Fruit fly (Drosophila melanogaster): Measurements from ENCODE around the gene AsnS.

The AsnS gene

DNA sequence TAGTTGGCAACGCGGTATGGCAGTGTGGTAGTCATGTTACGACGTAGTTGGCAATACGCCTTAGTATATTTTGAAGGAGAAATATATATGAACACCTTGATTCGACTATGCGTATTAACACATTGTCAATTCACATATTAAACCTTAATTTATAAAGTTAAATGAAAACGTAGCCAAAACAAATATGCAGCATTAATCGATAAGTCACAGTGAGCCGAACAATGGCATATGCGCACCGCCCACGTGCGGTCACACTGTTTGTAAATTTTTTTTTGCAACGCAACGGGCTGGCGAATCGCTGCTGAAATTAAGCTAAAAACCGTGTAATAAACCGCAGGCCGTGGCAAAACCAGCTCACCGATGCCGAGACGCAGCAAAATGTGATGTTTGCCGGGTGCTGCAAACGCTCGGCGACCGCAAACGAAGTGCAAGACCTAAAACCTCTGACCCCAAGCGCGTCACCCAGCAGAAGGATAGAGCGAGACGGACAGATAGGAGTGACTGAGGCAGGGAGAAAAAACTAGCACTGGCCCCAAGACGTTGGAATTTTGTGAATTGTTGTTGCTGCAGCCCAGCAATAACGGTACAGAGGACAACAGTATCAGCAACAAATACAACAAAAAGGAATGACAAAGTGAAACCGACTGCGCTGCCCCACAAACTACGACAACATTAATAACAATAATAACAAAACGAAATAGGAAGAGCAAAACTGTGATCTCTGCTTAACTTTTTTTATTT lies 2.8 kb downstream of the AsnS start (continued):
- peak; percentile 45 for TF ChIP-seq chn (GFP tag; optimal IDR thresholded peaks at IDR 0.05)
- TF ChIP-seq Fer3 (tag; optimal IDR thresholded peaks at IDR 0.05): no peak
- peak; percentile 76 for TF ChIP-seq CG12659 (GFP tag; optimal IDR thresholded peaks at IDR 0.05)
- no peak for TF ChIP-seq wdn (GFP tag; IDR thresholded peaks at IDR 0.05)
- TF ChIP-seq phol (tag; optimal IDR thresholded peaks at IDR 0.05): peak; percentile 65
- peak; percentile 83; the same call in 1 of the 3 replicates for TF ChIP-seq CG34422 (GFP tag; IDR thresholded peaks at IDR 0.05)
- no peak for TF ChIP-seq ham (GFP tag; IDR thresholded peaks at IDR 0.05)
- peak; percentile 39 for TF ChIP-seq CG33213 (GFP tag; optimal IDR thresholded peaks at IDR 0.05)
- peak in 1 of 2 experiments; percentile 97 for TF ChIP-seq Hr78 (GFP tag; optimal IDR thresholded peaks at IDR 0.05)
- no peak for TF ChIP-seq yki (optimal IDR thresholded peaks at IDR 0.05)
- peak; percentile 11 for TF ChIP-seq Mad (GFP tag; optimal IDR thresholded peaks at IDR 0.05)
- peak; percentile 27 for TF ChIP-seq sug (tag; optimal IDR thresholded peaks at IDR 0.05)
- TF ChIP-seq nmo (GFP tag; optimal IDR thresholded peaks at IDR 0.05): peak; percentile 67
- 0 out of 2 replicates have a peak, but pooled peaks have one; percentile 48 for TF ChIP-seq bbx (GFP tag; IDR thresholded peaks at IDR 0.05; ENCODE audit: partially characterized antibody)
- peak; percentile 3 for TF ChIP-seq CG30020 (tag; optimal IDR thresholded peaks at IDR 0.05)
- no peak for TF ChIP-seq NC2α (GFP tag; optimal IDR thresholded peaks at IDR 0.05)
- no peak for TF ChIP-seq CG31224 (GFP tag; IDR thresholded peaks at IDR 0.05)
- no peak for TF ChIP-seq ATbp (GFP tag; optimal IDR thresholded peaks at IDR 0.05)
- TF ChIP-seq CG10147 (GFP tag; optimal IDR thresholded peaks at IDR 0.05): peak; percentile 6
- TF ChIP-seq zen2 (GFP tag; IDR thresholded peaks at IDR 0.05; ENCODE audit: partially characterized antibody): no peak
- TF ChIP-seq CG12071 (GFP tag; optimal IDR thresholded peaks at IDR 0.05): no peak
- TF ChIP-seq CG34224 (GFP tag; IDR thresholded peaks at IDR 0.05; ENCODE audit: partially characterized antibody): 0 out of 3 replicates have a peak, but pooled peaks have one; percentile 37
- TF ChIP-seq CG15073 (GFP tag; optimal IDR thresholded peaks at IDR 0.05): no peak
- 0 out of 3 replicates have a peak, but pooled peaks have one; percentile 44 for TF ChIP-seq CG16813 (GFP tag; IDR thresholded peaks at IDR 0.05; ENCODE audit: partially characterized antibody)
- TF ChIP-seq nerfin-1 (tag; optimal IDR thresholded peaks at IDR 0.05): peak; percentile 50
- TF ChIP-seq CG3995 (GFP tag; optimal IDR thresholded peaks at IDR 0.05): peak; percentile 92
- TF ChIP-seq gce (GFP tag; IDR thresholded peaks at IDR 0.05): no peak
- TF ChIP-seq CG4404 (GFP tag; IDR thresholded peaks at IDR 0.05): no peak
- TF ChIP-seq sens (GFP tag): peak; percentile 85
- peak; percentile 70 for TF ChIP-seq Ets97D (GFP tag; optimal IDR thresholded peaks at IDR 0.05)
- peak; percentile 13; the same call in 1 of the 2 replicates for TF ChIP-seq tna (GFP tag; IDR thresholded peaks at IDR 0.05; ENCODE audit: partially characterized antibody)
- TF ChIP-seq Usf (GFP tag; optimal IDR thresholded peaks at IDR 0.05): no peak
- TF ChIP-seq ap (GFP tag; IDR thresholded peaks at IDR 0.05): no peak
- TF ChIP-seq ro (GFP tag; IDR thresholded peaks at IDR 0.05): no peak
- TF ChIP-seq CG13287 (GFP tag; IDR thresholded peaks at IDR 0.05; ENCODE audit: partially characterized antibody): peak; percentile 53
- peak; percentile 13 for TF ChIP-seq CG8924 (tag; optimal IDR thresholded peaks at IDR 0.05)
- peak; percentile 76 for TF ChIP-seq CG32772 (GFP tag; IDR thresholded peaks at IDR 0.05)
- peak; percentile 11; the same call in 1 of the 2 replicates for TF ChIP-seq onecut (GFP tag; IDR thresholded peaks at IDR 0.05)
- TF ChIP-seq HmgD (GFP tag; optimal IDR thresholded peaks at IDR 0.05): peak; percentile 11
- no peak for TF ChIP-seq sob (GFP tag; IDR thresholded peaks at IDR 0.05)
- TF ChIP-seq sd (tag; optimal IDR thresholded peaks at IDR 0.05): peak; percentile 85
- peak; percentile 43; the same call in 1 of the 2 replicates for TF ChIP-seq CG32532 (GFP tag; IDR thresholded peaks at IDR 0.05)
- peak; percentile 21 for TF ChIP-seq ems (GFP tag; optimal IDR thresholded peaks at IDR 0.05)
- TF ChIP-seq CG15514 (GFP tag; optimal IDR thresholded peaks at IDR 0.05): peak; percentile 54
- TF ChIP-seq Dp (GFP tag; optimal IDR thresholded peaks at IDR 0.05): peak; percentile 56
- no peak for TF ChIP-seq slp2 (GFP tag; optimal IDR thresholded peaks at IDR 0.05)
- TF ChIP-seq lmd (GFP tag; IDR thresholded peaks at IDR 0.05): no peak
- no peak for TF ChIP-seq CG3407 (GFP tag; optimal IDR thresholded peaks at IDR 0.05)
- peak; percentile 93 for TF ChIP-seq gfzf (GFP tag; optimal IDR thresholded peaks at IDR 0.05)
